ENCODE assay signal across 5 worm cellular contexts in the genomic region with DNA sequence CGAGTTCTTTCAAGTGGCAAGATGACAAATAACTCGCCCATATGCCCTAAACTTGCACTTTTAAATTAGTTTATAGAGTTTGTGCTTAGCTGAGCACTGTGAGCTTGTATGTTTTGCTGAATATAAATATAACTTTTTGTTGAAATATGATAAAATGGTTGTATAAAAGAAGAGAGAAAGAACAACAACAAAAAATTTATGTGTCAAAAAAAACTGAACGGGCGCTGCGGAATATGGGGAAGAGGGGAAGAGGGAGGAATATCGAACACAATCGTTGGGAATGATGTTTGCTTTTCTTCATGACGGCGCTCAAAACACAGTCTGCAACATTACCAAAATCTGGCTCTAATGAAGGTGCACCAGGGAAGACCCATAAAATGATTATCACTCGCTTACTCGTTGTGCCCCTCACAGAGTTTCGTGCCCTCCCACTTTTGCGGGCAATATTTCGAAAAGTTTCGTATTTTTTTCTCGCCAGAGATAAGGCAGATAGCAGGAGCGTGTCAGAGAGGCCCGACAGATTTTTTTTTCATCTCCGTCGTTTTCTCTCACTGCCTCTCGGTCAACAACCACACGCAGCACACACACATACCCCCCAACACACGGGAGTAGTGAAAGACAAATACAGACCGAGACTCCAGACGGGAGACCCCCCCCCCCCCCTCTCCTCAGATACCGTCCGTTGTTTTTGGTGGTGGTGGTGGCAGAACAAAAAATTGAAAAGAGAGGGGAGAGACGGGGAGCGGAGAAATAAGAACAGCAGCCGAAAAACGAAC.
TF ChIP-seq lines count a peak whose summit lies in the region.

No protein-coding gene starts in this region.

TF ChIP-seq in whole organism, L1 larva, 84 proteins besides CTCF, POLR2A, EP300 and RAD21 (continues in another document):
- TF ChIP-seq nhr-90 (tag; optimal IDR thresholded peaks at IDR 0.05; lab: Kevin White, UChicago; ENCODE audit: poor library complexity): peak; percentile 52
- TF ChIP-seq lin-13 (GFP tag; optimal IDR thresholded peaks at IDR 0.05; lab: Kevin White, UChicago): no peak
- TF ChIP-seq egl-27 (tag; optimal IDR thresholded peaks at IDR 0.05; lab: Kevin White, UChicago): peak; percentile 30 to 51
- no peak for TF ChIP-seq unc-130 (tag; optimal IDR thresholded peaks at IDR 0.05; lab: Kevin White, UChicago)
- no peak for TF ChIP-seq ceh-63 (GFP tag; optimal IDR thresholded peaks at IDR 0.05; lab: Kevin White, UChicago)
- no peak for TF ChIP-seq hpl-2 (GFP tag; optimal IDR thresholded peaks at IDR 0.05; lab: Kevin White, UChicago)
- no peak for TF ChIP-seq nhr-11 (tag; optimal IDR thresholded peaks at IDR 0.05; lab: Kevin White, UChicago)
- peak; percentile 83 for TF ChIP-seq rnt-1 (tag; optimal IDR thresholded peaks at IDR 0.05; lab: Kevin White, UChicago)
- TF ChIP-seq snu-23 (GFP tag; optimal IDR thresholded peaks at IDR 0.05; lab: Kevin White, UChicago): peak; percentile 71
- no peak for TF ChIP-seq aha-1 (tag; optimal IDR thresholded peaks at IDR 0.05; lab: Kevin White, UChicago)
- TF ChIP-seq nhr-20 (tag; optimal IDR thresholded peaks at IDR 0.05; lab: Kevin White, UChicago): peak; percentile 79
- TF ChIP-seq unc-62 (GFP tag; optimal IDR thresholded peaks at IDR 0.05; lab: Kevin White, UChicago): no peak
- TF ChIP-seq pag-3 (tag; optimal IDR thresholded peaks at IDR 0.05; lab: Kevin White, UChicago; ENCODE audit: borderline replicate concordance, insufficient read depth): peak; percentile 15
- no peak for TF ChIP-seq unc-86 (tag; optimal IDR thresholded peaks at IDR 0.05; lab: Kevin White, UChicago)
- TF ChIP-seq fkh-4 (tag; optimal IDR thresholded peaks at IDR 0.05; lab: Kevin White, UChicago; ENCODE audit: borderline replicate concordance): no peak
- no peak for TF ChIP-seq zag-1 (tag; optimal IDR thresholded peaks at IDR 0.05; lab: Kevin White, UChicago)

TF ChIP-seq in whole organism, L3 larva, 47 proteins besides CTCF, POLR2A, EP300 and RAD21 (continues in another document):
- TF ChIP-seq nhr-77 (tag; optimal IDR thresholded peaks at IDR 0.05; lab: Kevin White, UChicago): peak; percentile 56
- no peak for TF ChIP-seq ceh-9 (tag; optimal IDR thresholded peaks at IDR 0.05; lab: Kevin White, UChicago)
- TF ChIP-seq pha-4 (tag; optimal IDR thresholded peaks at IDR 0.05; lab: Kevin White, UChicago): peak; percentile 94
- peak; percentile 94 for TF ChIP-seq elt-2 (tag; optimal IDR thresholded peaks at IDR 0.05; lab: Kevin White, UChicago)
- TF ChIP-seq pqm-1 (tag; optimal IDR thresholded peaks at IDR 0.05; lab: Kevin White, UChicago): peak; percentile 66
- TF ChIP-seq R02D3.7 (tag; optimal IDR thresholded peaks at IDR 0.05; lab: Kevin White, UChicago): peak; percentile 33
- no peak for TF ChIP-seq egl-5 (tag; optimal IDR thresholded peaks at IDR 0.05; lab: Kevin White, UChicago)
- no peak for TF ChIP-seq fkh-2 (tag; optimal IDR thresholded peaks at IDR 0.05; lab: Kevin White, UChicago)
- TF ChIP-seq jun-1 (tag; optimal IDR thresholded peaks at IDR 0.05; lab: Kevin White, UChicago): peak; percentile 66
- no peak for TF ChIP-seq skn-1 (tag; optimal IDR thresholded peaks at IDR 0.05; lab: Kevin White, UChicago)
- TF ChIP-seq eor-1 (tag; optimal IDR thresholded peaks at IDR 0.05; lab: Kevin White, UChicago): no peak
- TF ChIP-seq nhr-76 (tag; optimal IDR thresholded peaks at IDR 0.05; lab: Kevin White, UChicago): no peak
- TF ChIP-seq mdl-1 (tag; optimal IDR thresholded peaks at IDR 0.05; lab: Kevin White, UChicago): peak; percentile 30
- no peak for TF ChIP-seq nfya-1 (tag; optimal IDR thresholded peaks at IDR 0.05; lab: Kevin White, UChicago; ENCODE audit: insufficient read depth)
- TF ChIP-seq snpc-4 (tag; optimal IDR thresholded peaks at IDR 0.05; lab: Kevin White, UChicago): no peak
- TF ChIP-seq mml-1 (tag; optimal IDR thresholded peaks at IDR 0.05; lab: Kevin White, UChicago): no peak
- TF ChIP-seq zag-1 (tag; optimal IDR thresholded peaks at IDR 0.05; lab: Kevin White, UChicago): no peak

TF ChIP-seq in whole organism, early embryonic, 17 proteins besides CTCF, POLR2A, EP300 and RAD21:
- TF ChIP-seq hmg-4 (GFP tag; optimal IDR thresholded peaks at IDR 0.05; lab: Kevin White, UChicago) (peak; percentile 82), F13C5.2 (tag; optimal IDR thresholded peaks at IDR 0.05; lab: Kevin White, UChicago) (no peak), sea-1 (GFP tag; conservative IDR thresholded peaks at IDR 0.05; lab: Robert Waterston, UW) (0 out of 2 replicates have a peak, but pooled peaks have one; percentile 40)
TF ChIP-seq in whole organism, early embryonic: peak in this region for 2.

TF ChIP-seq in whole organism, midembryonic, 9 proteins besides CTCF, POLR2A, EP300 and RAD21:
- TF ChIP-seq cog-1 (tag; optimal IDR thresholded peaks at IDR 0.05; lab: Kevin White, UChicago): no peak
- TF ChIP-seq ztf-23 (GFP tag; IDR thresholded peaks at IDR 0.05; lab: Robert Waterston, UW): no peak
- no peak for TF ChIP-seq klf-2 (GFP tag; conservative IDR thresholded peaks at IDR 0.05; lab: Robert Waterston, UW)
- peak; percentile 18; the same call in 1 of the 2 replicates for TF ChIP-seq flt-1 (GFP tag; IDR thresholded peaks at IDR 0.05; lab: Robert Waterston, UW)
- TF ChIP-seq ref-1 (GFP tag; conservative IDR thresholded peaks at IDR 0.05; lab: Robert Waterston, UW): no peak

TF ChIP-seq in whole organism, young adult, 124 proteins besides CTCF, POLR2A, EP300 and RAD21:
- TF ChIP-seq lir-1 (GFP tag; conservative IDR thresholded peaks at IDR 0.05; lab: Robert Waterston, UW): no peak
- TF ChIP-seq zfh-2 (GFP tag; conservative IDR thresholded peaks at IDR 0.05; lab: Robert Waterston, UW): peak; percentile 98
- TF ChIP-seq hmg-20 (GFP tag; IDR thresholded peaks at IDR 0.05; lab: Robert Waterston, UW): no peak
- TF ChIP-seq snpc-3.4 (tag; optimal IDR thresholded peaks at IDR 0.05; lab: Kevin White, UChicago): no peak
- no peak for TF ChIP-seq rpc-1 (optimal IDR thresholded peaks at IDR 0.05; lab: Kevin White, UChicago)
- TF ChIP-seq rpc-1 (tag; optimal IDR thresholded peaks at IDR 0.05; lab: Kevin White, UChicago): no peak
- TF ChIP-seq T26A5.8 (tag; optimal IDR thresholded peaks at IDR 0.05; lab: Kevin White, UChicago): no peak
- peak; percentile 16 for TF ChIP-seq tbp1 (GFP tag; optimal IDR thresholded peaks at IDR 0.05; lab: Kevin White, UChicago)
- peak; percentile 36; the same call in 1 of the 2 replicates for TF ChIP-seq lin-26 (GFP tag; IDR thresholded peaks at IDR 0.05; lab: Robert Waterston, UW)
- TF ChIP-seq athp-1 (tag; optimal IDR thresholded peaks at IDR 0.05; lab: Kevin White, UChicago): no peak
- TF ChIP-seq atf-7 (tag; optimal IDR thresholded peaks at IDR 0.05; lab: Kevin White, UChicago): peak; percentile 7
- TF ChIP-seq Y67H2A.10 (GFP tag; conservative IDR thresholded peaks at IDR 0.05; lab: Robert Waterston, UW): no peak
- TF ChIP-seq nhr-80 (tag; optimal IDR thresholded peaks at IDR 0.05; lab: Kevin White, UChicago): peak; percentile 92
- TF ChIP-seq F22D6.2 (tag; optimal IDR thresholded peaks at IDR 0.05; lab: Kevin White, UChicago): no peak
- peak; percentile 79 for TF ChIP-seq egrh-3 (GFP tag; IDR thresholded peaks at IDR 0.05; lab: Robert Waterston, UW)
- 0 out of 2 replicates have a peak, but pooled peaks have one; percentile 21 for TF ChIP-seq mcd-1 (GFP tag; IDR thresholded peaks at IDR 0.05; lab: Robert Waterston, UW)
- TF ChIP-seq cebp-1 (GFP tag; IDR thresholded peaks at IDR 0.05; lab: Robert Waterston, UW): no peak
- TF ChIP-seq cebp-1 (tag; optimal IDR thresholded peaks at IDR 0.05; lab: Kevin White, UChicago): peak; percentile 73
- TF ChIP-seq ceh-100 (GFP tag; IDR thresholded peaks at IDR 0.05; lab: Robert Waterston, UW): no peak
- peak; percentile 55 for TF ChIP-seq somi-1 (GFP tag; optimal IDR thresholded peaks at IDR 0.05; lab: Kevin White, UChicago)
- TF ChIP-seq Y95B8A.8 (GFP tag; IDR thresholded peaks at IDR 0.05; lab: Robert Waterston, UW): no peak
- TF ChIP-seq tlf-1 (GFP tag; optimal IDR thresholded peaks at IDR 0.05; lab: Kevin White, UChicago): no peak
- peak; percentile 23; the same call in 1 of the 2 replicates for TF ChIP-seq let-526 (GFP tag; IDR thresholded peaks at IDR 0.05; lab: Robert Waterston, UW)
- no peak for TF ChIP-seq lag-1 (GFP tag; IDR thresholded peaks at IDR 0.05; lab: Robert Waterston, UW)
- TF ChIP-seq ztf-22 (GFP tag; optimal IDR thresholded peaks at IDR 0.05; lab: Kevin White, UChicago): peak; percentile 48
- peak; percentile 52 for TF ChIP-seq chd-7 (tag; optimal IDR thresholded peaks at IDR 0.05; lab: Kevin White, UChicago)
- peak; percentile 20; the same call in 1 of the 2 replicates for TF ChIP-seq hmg-1.2 (GFP tag; IDR thresholded peaks at IDR 0.05; lab: Robert Waterston, UW)
- no peak for TF ChIP-seq snpc-4 (GFP tag; optimal IDR thresholded peaks at IDR 0.05; lab: Kevin White, UChicago)
- peak in 1 of 4 experiments; percentile 45 for TF ChIP-seq snpc-4 (tag; optimal IDR thresholded peaks at IDR 0.05; lab: Kevin White, UChicago)
- TF ChIP-seq ceh-27 (GFP tag; optimal IDR thresholded peaks at IDR 0.05; lab: Kevin White, UChicago): peak; percentile 34
- no peak for TF ChIP-seq F49E8.2 (tag; optimal IDR thresholded peaks at IDR 0.05; lab: Kevin White, UChicago; ENCODE audit: insufficient read depth)
- peak; percentile 36 for TF ChIP-seq lin-40 (tag; optimal IDR thresholded peaks at IDR 0.05; lab: Kevin White, UChicago)
- TF ChIP-seq gei-17 (GFP tag; optimal IDR thresholded peaks at IDR 0.05; lab: Kevin White, UChicago): peak; percentile 22
- TF ChIP-seq ets-4 (GFP tag; optimal IDR thresholded peaks at IDR 0.05; lab: Kevin White, UChicago): peak; percentile 36
- no peak for TF ChIP-seq F55B11.4 (tag; optimal IDR thresholded peaks at IDR 0.05; lab: Kevin White, UChicago; ENCODE audit: borderline replicate concordance, insufficient read depth)
- peak; percentile 18 for TF ChIP-seq ztf-26 (tag; optimal IDR thresholded peaks at IDR 0.05; lab: Kevin White, UChicago)
- TF ChIP-seq bed-2 (GFP tag; IDR thresholded peaks at IDR 0.05; lab: Robert Waterston, UW): no peak
- no peak for TF ChIP-seq nfya-2 (GFP tag; IDR thresholded peaks at IDR 0.05; lab: Robert Waterston, UW)
- peak; percentile 69 for TF ChIP-seq dox-1 (GFP tag; IDR thresholded peaks at IDR 0.05; lab: Robert Waterston, UW)
- no peak for TF ChIP-seq lin-35 (GFP tag; optimal IDR thresholded peaks at IDR 0.05; lab: Kevin White, UChicago)
- TF ChIP-seq madf-6 (GFP tag; IDR thresholded peaks at IDR 0.05; lab: Robert Waterston, UW): 0 out of 2 replicates have a peak, but pooled peaks have one; percentile 32
- no peak for TF ChIP-seq hlh-26 (GFP tag; conservative IDR thresholded peaks at IDR 0.05; lab: Robert Waterston, UW)
